Worm (Caenorhabditis elegans): ENCODE measurements around the gene lgc-12.
A peak's percentile ranks its signal among the peaks of the same experiment; 100 is the strongest.

The lgc-12 gene

DNA sequence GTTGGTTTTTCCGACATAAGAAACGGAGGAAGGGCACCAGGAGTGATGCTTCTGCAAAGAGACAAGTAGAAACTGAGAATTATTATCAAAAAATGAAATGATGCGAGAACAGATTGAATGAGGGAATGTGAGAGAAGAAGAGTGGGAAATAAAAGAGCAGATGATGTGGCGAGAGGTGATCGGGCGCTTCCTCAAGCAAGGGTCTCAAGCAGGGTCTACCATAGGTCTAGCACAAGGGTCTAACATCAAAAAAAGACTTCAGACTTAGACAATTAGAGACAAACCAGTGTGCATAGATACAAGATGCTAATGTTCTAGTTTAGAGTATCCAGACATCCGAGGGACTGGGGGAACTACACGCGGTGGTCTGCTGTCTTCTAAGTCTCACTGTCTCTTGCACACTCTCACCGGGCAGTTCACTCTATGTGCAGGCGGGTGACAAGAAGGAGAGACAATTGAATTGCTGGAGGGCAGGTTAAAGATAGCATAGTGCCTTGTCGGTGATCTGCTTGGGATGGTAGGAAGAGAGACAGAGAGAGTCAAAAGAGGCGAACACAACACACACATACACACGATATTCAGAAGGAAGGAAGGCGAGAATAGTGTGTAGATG is 8.2 kb downstream of the lgc-12 start, which contains the start of gene R13A5.7 (continued):
- TF ChIP-seq Y79H2A.3 (GFP tag; conservative IDR thresholded peaks at IDR 0.05) (no peak), lin-26 (GFP tag; IDR thresholded peaks at IDR 0.05) (no peak), mxl-1 (tag; optimal IDR thresholded peaks at IDR 0.05) (no peak), ztf-3 (GFP tag; optimal IDR thresholded peaks at IDR 0.05) (no peak), B0336.3 (GFP tag; IDR thresholded peaks at IDR 0.05) (no peak; the same call in 1 of the 2 replicates), ZK185.1 (tag; optimal IDR thresholded peaks at IDR 0.05; ENCODE audit: poor library complexity, severe bottlenecking) (peak; percentile 71), hlh-12 (tag; optimal IDR thresholded peaks at IDR 0.05) (no peak), nhr-120 (GFP tag; IDR thresholded peaks at IDR 0.05) (no peak), F49E8.2 (tag; optimal IDR thresholded peaks at IDR 0.05; ENCODE audit: insufficient read depth) (no peak), dox-1 (GFP tag; IDR thresholded peaks at IDR 0.05) (no peak), ets-4 (GFP tag; optimal IDR thresholded peaks at IDR 0.05) (peak; percentile 12), ceh-91 (GFP tag; IDR thresholded peaks at IDR 0.05) (no peak), K12H6.12 (tag; optimal IDR thresholded peaks at IDR 0.05) (peak; percentile 64), ceh-79 (tag; optimal IDR thresholded peaks at IDR 0.05) (no peak), madf-6 (GFP tag; IDR thresholded peaks at IDR 0.05) (0 out of 2 replicates have a peak, but pooled peaks have one; percentile 26), madf-3 (GFP tag; IDR thresholded peaks at IDR 0.05) (no peak), hsf-1 (GFP tag; IDR thresholded peaks at IDR 0.05) (no peak), nhr-179 (tag; optimal IDR thresholded peaks at IDR 0.05) (no peak), nfya-1 (tag; optimal IDR thresholded peaks at IDR 0.05; ENCODE audit: borderline replicate concordance, insufficient read depth) (no peak), dpff-1 (tag; optimal IDR thresholded peaks at IDR 0.05) (no peak), tbp1 (GFP tag; optimal IDR thresholded peaks at IDR 0.05) (peak; percentile 36), B0035.1 (tag; optimal IDR thresholded peaks at IDR 0.05) (no peak), ztf-22 (GFP tag; optimal IDR thresholded peaks at IDR 0.05) (no peak), F52B5.7 (tag; optimal IDR thresholded peaks at IDR 0.05) (peak; percentile 6), attf-3 (GFP tag; conservative IDR thresholded peaks at IDR 0.05) (no peak), dpl-1 (GFP tag; optimal IDR thresholded peaks at IDR 0.05) (no peak), lin-40 (tag; optimal IDR thresholded peaks at IDR 0.05) (peak; percentile 69), ztf-6 (GFP tag; IDR thresholded peaks at IDR 0.05) (no peak), ccch-3 (GFP tag; optimal IDR thresholded peaks at IDR 0.05) (no peak), ztf-26 (tag; optimal IDR thresholded peaks at IDR 0.05) (no peak), sptf-2 (GFP tag; optimal IDR thresholded peaks at IDR 0.05) (no peak), fkh-3 (tag; optimal IDR thresholded peaks at IDR 0.05) (no peak), efl-1 (GFP tag; optimal IDR thresholded peaks at IDR 0.05) (no peak), snpc-1.3 (tag; optimal IDR thresholded peaks at IDR 0.05; ENCODE audit: insufficient read depth) (no peak), sdz-38 (tag; optimal IDR thresholded peaks at IDR 0.05) (no peak), aptf-2 (GFP tag; conservative IDR thresholded peaks at IDR 0.05) (0 out of 2 replicates have a peak, but pooled peaks have one; percentile 47), let-607 (tag; optimal IDR thresholded peaks at IDR 0.05) (peak in 1 of 2 experiments; percentile 26), F55B11.4 (tag; optimal IDR thresholded peaks at IDR 0.05; ENCODE audit: borderline replicate concordance, insufficient read depth) (no peak), repo-1 (tag; optimal IDR thresholded peaks at IDR 0.05) (no peak), ama-1 (optimal IDR thresholded peaks at IDR 0.05) (no peak), ama-1 (GFP tag; optimal IDR thresholded peaks at IDR 0.05) (no peak), let-526 (GFP tag; IDR thresholded peaks at IDR 0.05) (0 out of 2 replicates have a peak, but pooled peaks have one; percentile 37), akir-1 (GFP tag; optimal IDR thresholded peaks at IDR 0.05) (no peak), rpc-1 (optimal IDR thresholded peaks at IDR 0.05) (no peak), rpc-1 (tag; optimal IDR thresholded peaks at IDR 0.05) (no peak), mel-28 (tag; optimal IDR thresholded peaks at IDR 0.05; ENCODE audit: borderline replicate concordance) (no peak), chd-7 (tag; optimal IDR thresholded peaks at IDR 0.05) (peak; percentile 69), ztf-18 (tag; optimal IDR thresholded peaks at IDR 0.05) (peak; percentile 57), egl-44 (GFP tag; IDR thresholded peaks at IDR 0.05) (peak; percentile 50; the same call in 1 of the 2 replicates)
